Fruit fly (Drosophila melanogaster) whole organism, adult: Measurements from ENCODE around the gene CG12481.

Experiments
- CG11617 ChIP-seq: fragments of 200-800 bp; sonication (Bioruptor generic); optimal IDR thresholded peaks from 2 replicates; lab custom pipeline; 2017; ENCODE audit warnings: mild to moderate bottlenecking, missing biosample characterization, missing genetic modification reagents, missing genetic modification characterization
- CG12768 ChIP-seq: fragments of 200-800 bp; sonication (Bioruptor generic); optimal IDR thresholded peaks from 2 replicates; lab custom pipeline; 2017; ENCODE audit warnings: missing biosample characterization, missing genetic modification characterization, mild to moderate bottlenecking, moderate library complexity, missing genetic modification reagents
- CG14711 ChIP-seq: fragments of 200-800 bp; sonication (Bioruptor generic); optimal IDR thresholded peaks from 2 replicates; lab custom pipeline; 2018; ENCODE audit warnings: missing biosample characterization, mild to moderate bottlenecking, missing genetic modification characterization, moderate library complexity
- CG1620 ChIP-seq: fragments of 200-800 bp; sonication (Bioruptor generic); optimal IDR thresholded peaks from 2 replicates; lab custom pipeline; 2016; ENCODE audit warnings: missing biosample characterization, missing genetic modification characterization
- CG33017 ChIP-seq: fragments of 200-800 bp; sonication (Bioruptor generic); optimal IDR thresholded peaks from 2 replicates; lab custom pipeline; 2018; ENCODE audit warnings: missing biosample characterization, mild to moderate bottlenecking, missing genetic modification characterization, moderate library complexity
- CG5204 ChIP-seq: fragments of 200-800 bp; sonication (Bioruptor generic); optimal IDR thresholded peaks from 2 replicates; lab custom pipeline; 2016; ENCODE audit warnings: missing biosample characterization, missing genetic modification characterization
- CG7045 ChIP-seq: fragments of 200-800 bp; sonication (Bioruptor generic); optimal IDR thresholded peaks from 2 replicates; lab custom pipeline; 2017; ENCODE audit warnings: missing biosample characterization, mild to moderate bottlenecking, missing genetic modification characterization
- CG7101 ChIP-seq: fragments of 200-800 bp; sonication (Bioruptor generic); optimal IDR thresholded peaks from 2 replicates; lab custom pipeline; 2018; ENCODE audit warnings: missing biosample characterization, mild to moderate bottlenecking, missing genetic modification characterization, moderate library complexity
- Clk ChIP-seq: fragments of 200-800 bp; sonication (Bioruptor generic); optimal IDR thresholded peaks from 2 replicates; lab custom pipeline; 2017; ENCODE audit warnings: missing biosample characterization, missing genetic modification characterization
- Crg-1 ChIP-seq: fragments of 200-800 bp; sonication (Bioruptor generic); optimal IDR thresholded peaks from 2 replicates; lab custom pipeline; 2016; ENCODE audit warnings: missing biosample characterization, missing genetic modification characterization
- Hr96 ChIP-seq: fragments of 200-800 bp; sonication (Bioruptor generic); optimal IDR thresholded peaks from 2 replicates; lab custom pipeline; 2016; ENCODE audit warnings: missing biosample characterization, missing genetic modification characterization
- Mnt ChIP-seq: fragments of 200-800 bp; sonication (Bioruptor generic); optimal IDR thresholded peaks from 2 replicates; lab custom pipeline; 2016; ENCODE audit warnings: missing biosample characterization, mild to moderate bottlenecking, missing genetic modification characterization
- bab1 ChIP-seq: fragments of 200-800 bp; sonication (Bioruptor generic); optimal IDR thresholded peaks from 3 replicates; lab custom pipeline; 2019; ENCODE audit warnings: missing biosample characterization, mild to moderate bottlenecking, missing genetic modification characterization, moderate library complexity
- cic ChIP-seq: fragments of 200-800 bp; sonication (Bioruptor generic); optimal IDR thresholded peaks from 2 replicates; lab custom pipeline; 2017; ENCODE audit warnings: missing biosample characterization, mild to moderate bottlenecking, missing genetic modification characterization, moderate library complexity
- cnc ChIP-seq, 2 experiments: fragments of >200 bp; optimal IDR thresholded peaks; 2 replicates each; lab custom pipeline; 2017
- kay ChIP-seq: fragments of 200-800 bp; sonication (Bioruptor generic); peaks from one replicate; lab custom pipeline; 2016; ENCODE audit warnings: missing biosample characterization, missing genetic modification characterization, borderline replicate concordance
- ovo ChIP-seq: fragments of 200-800 bp; sonication (Bioruptor generic); optimal IDR thresholded peaks from 2 replicates; lab custom pipeline; 2016; ENCODE audit warnings: missing biosample characterization, missing genetic modification characterization
- pad ChIP-seq: fragments of 200-800 bp; sonication (Bioruptor generic); optimal IDR thresholded peaks from 3 replicates; lab custom pipeline; 2017; ENCODE audit warnings: missing biosample characterization, missing genetic modification characterization, mild to moderate bottlenecking, moderate library complexity, missing genetic modification reagents
- tj ChIP-seq: fragments of 200-800 bp; sonication (Bioruptor generic); optimal IDR thresholded peaks from 3 replicates; lab custom pipeline; 2017; ENCODE audit warnings: missing biosample characterization, mild to moderate bottlenecking, missing genetic modification characterization, moderate library complexity
- toe ChIP-seq: fragments of 200-800 bp; sonication (Bioruptor generic); optimal IDR thresholded peaks from 2 replicates; lab custom pipeline; 2016; ENCODE audit warnings: missing biosample characterization, missing genetic modification characterization

CG12481 gene

dm6 chrX:14216844-14217243 lies 29.8 kb downstream of the CG12481 start:
- TF ChIP-seq cic (no peak), CG33017 (tag; lab: Kevin White, UChicago) (no peak)

- peak; percentile 29 for TF ChIP-seq toe (GFP tag; lab: Kevin White, UChicago)
- TF ChIP-seq kay: no peak
- no peak for TF ChIP-seq Clk (GFP tag; lab: Kevin White, UChicago)
- no peak for TF ChIP-seq cic
- TF ChIP-seq Crg-1: no peak
- peak; percentile 40 for TF ChIP-seq CG12768 (GFP tag; lab: Kevin White, UChicago)
- peak; percentile 71 for TF ChIP-seq CG7045
- peak; percentile 92 for TF ChIP-seq bab1 (GFP tag; lab: Kevin White, UChicago)
- peak; percentile 23 for TF ChIP-seq tj (GFP tag; lab: Kevin White, UChicago)
- TF ChIP-seq CG1620 (GFP tag; lab: Kevin White, UChicago): peak; percentile 38
- peak; percentile 83 for TF ChIP-seq CG7101
- TF ChIP-seq Mnt (GFP tag; lab: Kevin White, UChicago): no peak
- TF ChIP-seq ovo (GFP tag; lab: Kevin White, UChicago): no peak
- no peak for TF ChIP-seq cnc (optimal IDR thresholded peaks at IDR 0.05; lab: Kevin White, UChicago)
- TF ChIP-seq CG11617 (GFP tag; lab: Kevin White, UChicago): peak; percentile 68
- TF ChIP-seq CG33017 (tag; lab: Kevin White, UChicago): peak; percentile 65
- TF ChIP-seq CG14711: peak; percentile 86
- TF ChIP-seq pad (GFP tag; lab: Kevin White, UChicago): peak; percentile 52
- peak; percentile 4 for TF ChIP-seq Hr96
- no peak for TF ChIP-seq CG5204 (GFP tag; lab: Kevin White, UChicago)
Observed at dm6 chrX:14218045-14218483, 31.0 kb downstream of the CG12481 start.

dm6 chrX:14221182-14221581 lies 34.1 kb downstream of the CG12481 start:
- peak; percentile 94 for TF ChIP-seq ovo (GFP tag; lab: Kevin White, UChicago)
- TF ChIP-seq CG33017 (tag; lab: Kevin White, UChicago): no peak
- peak; percentile 9 for TF ChIP-seq bab1 (GFP tag; lab: Kevin White, UChicago)
- TF ChIP-seq pad (GFP tag; lab: Kevin White, UChicago): peak; percentile 51
- TF ChIP-seq cnc (optimal IDR thresholded peaks at IDR 0.05; lab: Kevin White, UChicago): no peak

DNA sequence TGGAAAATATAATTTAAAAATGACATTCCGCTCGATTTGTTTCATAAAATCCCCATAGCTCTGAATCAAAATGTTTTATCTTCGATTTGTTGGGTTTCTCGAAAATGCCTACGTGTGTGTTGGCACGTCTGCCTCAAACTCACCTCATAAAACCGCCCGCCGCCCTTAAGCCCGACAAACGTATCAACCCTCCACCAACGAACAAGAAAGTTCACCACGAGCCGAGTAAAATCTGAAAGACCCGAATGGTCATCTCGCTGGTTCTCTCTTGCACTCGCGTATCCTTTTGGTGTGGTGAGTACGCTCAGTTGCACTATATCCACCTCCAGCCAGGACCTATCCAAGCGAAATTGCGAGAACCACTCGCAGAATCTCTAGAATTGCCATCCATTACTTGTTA lies 34.9 kb downstream of the CG12481 start:
- TF ChIP-seq tj (GFP tag; lab: Kevin White, UChicago) (peak; percentile 6), CG12768 (GFP tag; lab: Kevin White, UChicago) (no peak)

- TF ChIP-seq pad (GFP tag; lab: Kevin White, UChicago) (peak; percentile 55), ovo (GFP tag; lab: Kevin White, UChicago) (peak; percentile 76), cic (no peak), CG1620 (GFP tag; lab: Kevin White, UChicago) (no peak)
Observed at dm6 chrX:14225665-14226064, 38.6 kb downstream of the CG12481 start, which contains the start of gene CG11674. TSS of gene CG11674 (minus strand) at chrX:14225879.

dm6 chrX:14226093-14226492 lies 39.0 kb downstream of the CG12481 start, which contains the start of gene mRpL38:
TSS of gene mRpL38 (plus strand) at chrX:14226289.
- no peak for TF ChIP-seq Clk (GFP tag; lab: Kevin White, UChicago)
- TF ChIP-seq pad (GFP tag; lab: Kevin White, UChicago): no peak
- TF ChIP-seq cic: no peak
- no peak for TF ChIP-seq kay
- TF ChIP-seq Crg-1: no peak
- no peak for TF ChIP-seq CG7101
- no peak for TF ChIP-seq CG14711
- no peak for TF ChIP-seq CG1620 (GFP tag; lab: Kevin White, UChicago)
- no peak for TF ChIP-seq CG7045
- no peak for TF ChIP-seq ovo (GFP tag; lab: Kevin White, UChicago)
- TF ChIP-seq Hr96: no peak

dm6 chrX:14227043-14227442 lies 40.0 kb downstream of the CG12481 start:
- TF ChIP-seq CG7101 (no peak), CG11617 (GFP tag; lab: Kevin White, UChicago) (no peak), pad (GFP tag; lab: Kevin White, UChicago) (no peak), Mnt (GFP tag; lab: Kevin White, UChicago) (no peak), CG33017 (tag; lab: Kevin White, UChicago) (no peak), kay (no peak), CG14711 (no peak), tj (GFP tag; lab: Kevin White, UChicago) (no peak)

- TF ChIP-seq Hr96: no peak
- peak; percentile 16 for TF ChIP-seq bab1 (GFP tag; lab: Kevin White, UChicago)
- no peak for TF ChIP-seq CG5204 (GFP tag; lab: Kevin White, UChicago)
- peak; percentile 17 for TF ChIP-seq ovo (GFP tag; lab: Kevin White, UChicago)
- peak; percentile 11 for TF ChIP-seq Crg-1
- peak; percentile 32 for TF ChIP-seq CG14711
- peak; percentile 58 for TF ChIP-seq CG11617 (GFP tag; lab: Kevin White, UChicago)
- peak; percentile 30 for TF ChIP-seq pad (GFP tag; lab: Kevin White, UChicago)
- peak; percentile 47 for TF ChIP-seq tj (GFP tag; lab: Kevin White, UChicago)
- TF ChIP-seq CG33017 (tag; lab: Kevin White, UChicago): peak; percentile 13
- TF ChIP-seq CG7045: no peak
- TF ChIP-seq Mnt (GFP tag; lab: Kevin White, UChicago): peak; percentile 9
- no peak for TF ChIP-seq cic
- TF ChIP-seq Clk (GFP tag; lab: Kevin White, UChicago): no peak
- no peak for TF ChIP-seq kay
- TF ChIP-seq CG1620 (GFP tag; lab: Kevin White, UChicago): no peak
- no peak for TF ChIP-seq toe (GFP tag; lab: Kevin White, UChicago)
- TF ChIP-seq CG7101: peak; percentile 58
- no peak for TF ChIP-seq CG12768 (GFP tag; lab: Kevin White, UChicago)
- no peak for TF ChIP-seq cnc (optimal IDR thresholded peaks at IDR 0.05; lab: Kevin White, UChicago)
Observed at dm6 chrX:14233843-14234337, 46.8 kb downstream of the CG12481 start, which contains the start of gene CG42271. TSS of gene CG42271 (minus strand) at chrX:14234066.
